Fruit fly (Drosophila melanogaster) whole organism, embryonic: ENCODE results near the gene dec.

ENCODE experiments used
- Asciz ChIP-seq: fragments of 200-800 bp; sonication (Bioruptor generic); optimal IDR thresholded peaks from 2 replicates; lab custom pipeline; 2017; ENCODE audit warnings: missing biosample characterization, mild to moderate bottlenecking, missing genetic modification characterization, missing genetic modification reagents
- Bgb ChIP-seq: fragments of 200-800 bp; sonication (Bioruptor generic); IDR thresholded peaks from 2 replicates; pipeline ENCODE4 v1.3.6; 2022; ENCODE audit warnings: missing biosample characterization, missing genetic modification characterization; ENCODE audit not compliant: partially characterized antibody
- C15 ChIP-seq: fragments of 200-800 bp; sonication (Bioruptor generic); IDR thresholded peaks from 3 replicates; pipeline ENCODE4 v1.3.6; 2022; ENCODE audit warnings: missing biosample characterization, missing genetic modification characterization
- CG11247 ChIP-seq: fragments of 200-800 bp; sonication (Bioruptor generic); IDR thresholded peaks from 2 replicates; pipeline ENCODE4 v1.3.6; 2022; ENCODE audit warnings: missing biosample characterization, missing genetic modification characterization
- CG12236 ChIP-seq: fragments of 200-800 bp; sonication (Bioruptor generic); optimal IDR thresholded peaks from 2 replicates; lab custom pipeline; 2016; ENCODE audit warnings: missing biosample characterization, missing genetic modification characterization
- CG12942 ChIP-seq: fragments of 200-800 bp; sonication (Bioruptor generic); optimal IDR thresholded peaks from 3 replicates; lab custom pipeline; 2016; ENCODE audit warnings: missing biosample characterization, missing genetic modification characterization
- CG14014 ChIP-seq: fragments of 200-800 bp; sonication (Bioruptor generic); IDR thresholded peaks from 2 replicates; pipeline ENCODE4 v1.3.6; 2022; ENCODE audit warnings: missing biosample characterization, missing genetic modification characterization
- CG14441 ChIP-seq: fragments of 200-800 bp; sonication (Bioruptor generic); IDR thresholded peaks from 2 replicates; pipeline ENCODE4 v1.3.6; 2022; ENCODE audit warnings: missing biosample characterization, missing genetic modification characterization
- CG17186 ChIP-seq: fragments of 200-800 bp; sonication (Bioruptor generic); optimal IDR thresholded peaks from 3 replicates; lab custom pipeline; 2017; ENCODE audit warnings: missing biosample characterization, missing genetic modification reagents, missing genetic modification characterization
- CG17361 ChIP-seq: fragments of 200-800 bp; sonication (Bioruptor generic); IDR thresholded peaks from 3 replicates; pipeline ENCODE4 v1.3.6; 2022; ENCODE audit warnings: missing biosample characterization, missing genetic modification characterization
- CG2116 ChIP-seq: fragments of 200-800 bp; sonication (Bioruptor generic); optimal IDR thresholded peaks from 3 replicates; lab custom pipeline; 2018; ENCODE audit warnings: missing biosample characterization, mild to moderate bottlenecking, missing genetic modification characterization
- CG2712 ChIP-seq: fragments of 200-800 bp; optimal IDR thresholded peaks from 3 replicates; lab custom pipeline; 2019; ENCODE audit warnings: missing biosample characterization, mild to moderate bottlenecking, missing genetic modification characterization, moderate library complexity
- CG2875 ChIP-seq: fragments of 200-800 bp; sonication (Bioruptor generic); optimal IDR thresholded peaks from 2 replicates; lab custom pipeline; 2017; ENCODE audit warnings: missing biosample characterization, mild to moderate bottlenecking, missing genetic modification characterization, missing genetic modification reagents
- CG3281 ChIP-seq: fragments of 200-800 bp; sonication (Bioruptor generic); optimal IDR thresholded peaks from 3 replicates; lab custom pipeline; 2017; ENCODE audit warnings: missing biosample characterization, mild to moderate bottlenecking, missing genetic modification characterization
- CG4854 ChIP-seq: fragments of 200-800 bp; sonication (Bioruptor generic); optimal IDR thresholded peaks from 2 replicates; lab custom pipeline; 2016; ENCODE audit warnings: missing biosample characterization, missing genetic modification characterization, inconsistent platforms
- CG6765 ChIP-seq: fragments of 200-800 bp; sonication (Bioruptor generic); optimal IDR thresholded peaks from 3 replicates; lab custom pipeline; 2017; ENCODE audit warnings: missing biosample characterization, mild to moderate bottlenecking, missing genetic modification characterization
- CG6791 ChIP-seq: fragments of 200-800 bp; sonication (Bioruptor generic); IDR thresholded peaks from 3 replicates; pipeline ENCODE4 v1.3.6; 2022; ENCODE audit warnings: missing biosample characterization, missing genetic modification characterization; ENCODE audit not compliant: partially characterized antibody
- CG7372 ChIP-seq: fragments of 200-800 bp; sonication (Bioruptor generic); IDR thresholded peaks from 2 replicates; pipeline ENCODE4 v1.3.6; 2022; ENCODE audit warnings: missing biosample characterization, missing genetic modification characterization
- CG8924 ChIP-seq: fragments of 200-800 bp; optimal IDR thresholded peaks from 3 replicates; lab custom pipeline; 2019; ENCODE audit warnings: missing biosample characterization, mild to moderate bottlenecking, missing genetic modification characterization, moderate library complexity
- CG9437 ChIP-seq: fragments of 200-800 bp; sonication (Bioruptor generic); optimal IDR thresholded peaks from 2 replicates; lab custom pipeline; 2018; ENCODE audit warnings: missing biosample characterization, mild to moderate bottlenecking, missing genetic modification characterization
- CG9932 ChIP-seq: fragments of 200-800 bp; sonication (Bioruptor generic); IDR thresholded peaks from 2 replicates; pipeline ENCODE4 v1.3.6; 2022; ENCODE audit warnings: missing biosample characterization, missing genetic modification characterization
- CoRest ChIP-seq: fragments of 200-800 bp; sonication (Bioruptor generic); optimal IDR thresholded peaks from 3 replicates; lab custom pipeline; 2018; ENCODE audit warnings: missing biosample characterization, mild to moderate bottlenecking, missing genetic modification characterization, moderate library complexity
- Deaf1 ChIP-seq: fragments of 200-800 bp; optimal IDR thresholded peaks from 3 replicates; lab custom pipeline; 2019; ENCODE audit warnings: missing biosample characterization, mild to moderate bottlenecking, missing genetic modification characterization, moderate library complexity
- Doc2 ChIP-seq: fragments of 200-800 bp; sonication (Bioruptor generic); IDR thresholded peaks from 2 replicates; pipeline ENCODE4 v1.3.6; 2022; ENCODE audit warnings: missing biosample characterization, missing genetic modification characterization
- Dp ChIP-seq: fragments of 200-800 bp; sonication (Bioruptor generic); optimal IDR thresholded peaks from 2 replicates; lab custom pipeline; 2018; ENCODE audit warnings: missing biosample characterization, mild to moderate bottlenecking, missing genetic modification characterization, moderate library complexity
- HLH3B ChIP-seq: fragments of 200-800 bp; sonication (Bioruptor generic); IDR thresholded peaks from 2 replicates; pipeline ENCODE4 v1.3.6; 2022; ENCODE audit warnings: missing biosample characterization, missing genetic modification characterization
- Mes4 ChIP-seq: fragments of 200-800 bp; sonication (Bioruptor generic); optimal IDR thresholded peaks from 2 replicates; lab custom pipeline; 2016; ENCODE audit warnings: missing biosample characterization, missing genetic modification characterization
- Neu2 ChIP-seq: fragments of 200-800 bp; sonication (Bioruptor generic); optimal IDR thresholded peaks from 3 replicates; lab custom pipeline; 2016; ENCODE audit warnings: missing biosample characterization, missing genetic modification characterization, borderline replicate concordance
- Stat92E ChIP-seq, 3 experiments: fragments of >200 bp in 2 of 3; fragments of 200-800 bp in 1 of 3; sonication (Bioruptor generic) in 1 of 3; optimal IDR thresholded peaks; 2 replicates each; lab custom pipeline; 2017 to 2019; ENCODE audit warnings: missing biosample characterization in 3 of 3, missing genetic modification characterization in 3 of 3, mild to moderate bottlenecking in 1 of 3, moderate library complexity in 1 of 3
- Xbp1 ChIP-seq: fragments of 200-800 bp; sonication (Bioruptor generic); optimal IDR thresholded peaks from 3 replicates; lab custom pipeline; 2016; ENCODE audit warnings: missing biosample characterization, mild to moderate bottlenecking, missing genetic modification characterization
- ap ChIP-seq: fragments of 200-800 bp; sonication (Bioruptor generic); IDR thresholded peaks from 2 replicates; pipeline ENCODE4 v1.3.6; 2022; ENCODE audit warnings: missing biosample characterization, missing genetic modification characterization
- cas ChIP-seq: fragments of 200-800 bp; sonication (Bioruptor generic); IDR thresholded peaks from 2 replicates; pipeline ENCODE4 v1.3.6; 2022; ENCODE audit warnings: missing biosample characterization, missing genetic modification characterization
- cato ChIP-seq: fragments of 200-800 bp; sonication (Bioruptor generic); optimal IDR thresholded peaks from 2 replicates; lab custom pipeline; 2016; ENCODE audit warnings: missing biosample characterization, missing genetic modification characterization, borderline replicate concordance
- croc ChIP-seq: fragments of 200-800 bp; sonication (Bioruptor generic); conservative IDR thresholded peaks from 3 replicates; pipeline ENCODE4 v1.3.6; 2022; ENCODE audit warnings: missing biosample characterization, missing genetic modification characterization
- en ChIP-seq: fragments of 200-800 bp; sonication (Bioruptor generic); optimal IDR thresholded peaks from 2 replicates; lab custom pipeline; 2016; ENCODE audit warnings: missing biosample characterization, missing genetic modification characterization
- gcm ChIP-seq: fragments of 200-800 bp; sonication (Bioruptor generic); optimal IDR thresholded peaks from 2 replicates; lab custom pipeline; 2019; ENCODE audit warnings: missing biosample characterization, mild to moderate bottlenecking, missing genetic modification characterization, moderate library complexity
- gsb-n ChIP-seq: fragments of 200-800 bp; sonication (Bioruptor generic); optimal IDR thresholded peaks from 3 replicates; lab custom pipeline; 2018; ENCODE audit warnings: missing biosample characterization, mild to moderate bottlenecking, missing genetic modification characterization
- nau ChIP-seq: fragments of 200-800 bp; sonication (Bioruptor generic); optimal IDR thresholded peaks from 3 replicates; lab custom pipeline; 2017; ENCODE audit warnings: missing biosample characterization, mild to moderate bottlenecking, missing genetic modification characterization, missing genetic modification reagents
- phol ChIP-seq: fragments of 200-800 bp; sonication (Bioruptor generic); optimal IDR thresholded peaks from 3 replicates; lab custom pipeline; 2018; ENCODE audit warnings: missing biosample characterization, mild to moderate bottlenecking, missing genetic modification characterization, moderate library complexity
- ranshi ChIP-seq: fragments of 200-800 bp; sonication (Bioruptor generic); IDR thresholded peaks from 2 replicates; pipeline ENCODE4 v1.3.6; 2022; ENCODE audit warnings: missing biosample characterization, missing genetic modification characterization
- row ChIP-seq: fragments of 200-800 bp; sonication (Bioruptor generic); IDR thresholded peaks from 3 replicates; pipeline ENCODE4 v1.3.6; 2022; ENCODE audit warnings: missing biosample characterization, missing genetic modification characterization
- schlank ChIP-seq: fragments of 200-800 bp; sonication (Bioruptor generic); optimal IDR thresholded peaks from 2 replicates; lab custom pipeline; 2018; ENCODE audit warnings: missing biosample characterization, mild to moderate bottlenecking, missing genetic modification characterization
- seq ChIP-seq: fragments of 200-800 bp; sonication (Bioruptor generic); IDR thresholded peaks from 2 replicates; pipeline ENCODE4 v1.3.6; 2022; ENCODE audit warnings: missing biosample characterization, missing genetic modification characterization
- slbo ChIP-seq: fragments of 200-800 bp; sonication (Bioruptor generic); IDR thresholded peaks from 2 replicates; pipeline ENCODE4 v1.3.6; 2022; ENCODE audit warnings: missing biosample characterization, missing genetic modification characterization
- slou ChIP-seq: fragments of 200-800 bp; sonication (Bioruptor generic); optimal IDR thresholded peaks from 3 replicates; lab custom pipeline; 2016; ENCODE audit warnings: missing biosample characterization, missing genetic modification characterization
- stc ChIP-seq: fragments of 200-800 bp; sonication (Bioruptor generic); IDR thresholded peaks from 2 replicates; pipeline ENCODE4 v1.3.6; 2022; ENCODE audit warnings: missing biosample characterization, missing genetic modification characterization
- stwl ChIP-seq: fragments of 200-800 bp; sonication (Bioruptor generic); optimal IDR thresholded peaks from 3 replicates; lab custom pipeline; 2018; ENCODE audit warnings: missing biosample characterization, mild to moderate bottlenecking, missing genetic modification characterization, moderate library complexity
- unc-4 ChIP-seq: fragments of 200-800 bp; sonication (Bioruptor generic); IDR thresholded peaks from 2 replicates; pipeline ENCODE4 v1.3.6; 2022; ENCODE audit warnings: missing biosample characterization, missing genetic modification characterization; ENCODE audit not compliant: partially characterized antibody
- vnd ChIP-seq: fragments of 200-800 bp; sonication (Bioruptor generic); IDR thresholded peaks from 3 replicates; pipeline ENCODE4 v1.3.6; 2022; ENCODE audit warnings: missing biosample characterization, missing genetic modification characterization; ENCODE audit not compliant: partially characterized antibody

The dec gene

dm6 chrX:7888386-7889024 lies 15.5 kb upstream of the dec start, which contains the start of gene Acat1 (continued):
- no peak; the same call in 1 of the 2 replicates for TF ChIP-seq Bgb (GFP tag; lab: Robert Waterston, UW)
- no peak for TF ChIP-seq Mes4
- no peak for TF ChIP-seq nau (GFP tag; lab: Kevin White, UChicago)
- TF ChIP-seq gsb-n (tag; lab: Kevin White, UChicago) = peak; percentile 44
- TF ChIP-seq ranshi (GFP tag; lab: Robert Waterston, UW) = 0 out of 2 replicates have a peak, but pooled peaks have one; percentile 42
- TF ChIP-seq CG17186 = peak; percentile 22
- peak; percentile 35 for TF ChIP-seq Dp
- peak; percentile 18; the same call in 1 of the 2 replicates for TF ChIP-seq CG14014 (GFP tag; lab: Robert Waterston, UW)
- peak; percentile 56 for TF ChIP-seq Asciz (GFP tag; lab: Kevin White, UChicago)
- TF ChIP-seq CG7372 (GFP tag; lab: Robert Waterston, UW) = peak; percentile 34; the same call in 1 of the 2 replicates
- TF ChIP-seq CG12236 (GFP tag; lab: Kevin White, UChicago) = peak; percentile 15
- no peak for TF ChIP-seq cas (GFP tag; lab: Robert Waterston, UW)
- TF ChIP-seq CG2712 (tag; lab: Kevin White, UChicago) = peak; percentile 64
- no peak for TF ChIP-seq schlank
- TF ChIP-seq Neu2 (GFP tag; lab: Kevin White, UChicago) = no peak
- no peak for TF ChIP-seq Deaf1 (tag; lab: Kevin White, UChicago)
- peak; percentile 56 for TF ChIP-seq Xbp1
- TF ChIP-seq row = peak; percentile 43; the same call in 1 of the 3 replicates
- peak; percentile 64 for TF ChIP-seq phol (tag; lab: Kevin White, UChicago)
- peak; percentile 18 for TF ChIP-seq en (GFP tag; lab: Kevin White, UChicago)
- TF ChIP-seq cato = peak; percentile 12
- peak; percentile 41 for TF ChIP-seq CG8924
- no peak for TF ChIP-seq Stat92E (GFP tag; optimal IDR thresholded peaks at IDR 0.05; lab: Kevin White, UChicago)
- TF ChIP-seq CoRest (tag; lab: Kevin White, UChicago) = peak; percentile 37
- peak; percentile 57 for TF ChIP-seq CG9932 (GFP tag; lab: Robert Waterston, UW)
- TF ChIP-seq CG9437 (GFP tag; lab: Kevin White, UChicago) = peak; percentile 47
- peak; percentile 66 for TF ChIP-seq stc (GFP tag; lab: Robert Waterston, UW)
- no peak for TF ChIP-seq croc (GFP tag; lab: Robert Waterston, UW)
- TF ChIP-seq CG6791 (GFP tag; lab: Robert Waterston, UW) = peak; percentile 61
- TF ChIP-seq Doc2 = no peak
- TF ChIP-seq slou (GFP tag; lab: Kevin White, UChicago) = no peak
- TF ChIP-seq CG14441 (GFP tag; lab: Robert Waterston, UW) = peak; percentile 58
- peak; percentile 73 for TF ChIP-seq CG2116 (GFP tag; lab: Kevin White, UChicago)
- peak; percentile 65 for TF ChIP-seq slbo (GFP tag; lab: Robert Waterston, UW)
- no peak for TF ChIP-seq CG3281 (GFP tag; lab: Kevin White, UChicago)
- TF ChIP-seq C15 = no peak
- peak; percentile 50; the same call in 1 of the 2 replicates for TF ChIP-seq unc-4 (GFP tag; lab: Robert Waterston, UW)
- TF ChIP-seq CG11247 (GFP tag; lab: Robert Waterston, UW) = peak; percentile 41; the same call in 1 of the 2 replicates
- peak; percentile 8 for TF ChIP-seq gcm (GFP tag; lab: Kevin White, UChicago)
- TF ChIP-seq CG12942 (GFP tag; lab: Kevin White, UChicago) = peak; percentile 12
- TF ChIP-seq CG2875 (GFP tag; lab: Kevin White, UChicago) = no peak
- TF ChIP-seq seq (GFP tag; lab: Robert Waterston, UW) = no peak
- peak; percentile 48; the same call in 1 of the 2 replicates for TF ChIP-seq HLH3B (GFP tag; lab: Robert Waterston, UW)
- no peak for TF ChIP-seq ap (GFP tag; lab: Robert Waterston, UW)
- no peak for TF ChIP-seq CG17361
- no peak for TF ChIP-seq CG6765 (GFP tag; lab: Kevin White, UChicago)
- TF ChIP-seq vnd (GFP tag; lab: Robert Waterston, UW) = no peak
- TF ChIP-seq stwl = peak; percentile 87
- no peak for TF ChIP-seq CG4854 (GFP tag; lab: Kevin White, UChicago)
